Worm (Caenorhabditis elegans) whole organism, midembryonic: ENCODE data around the gene Y17G9A.4.

Source experiments
- med-1 ChIP-seq: sonication (generic microtip); optimal IDR thresholded peaks from 2 replicates; lab custom pipeline; 2017; ENCODE audit warnings: missing genetic modification characterization, mild to moderate bottlenecking, missing compliant biosample characterization, antibody characterized with exemption, missing genetic modification reagents; ENCODE audit not compliant: insufficient read depth
- tab-1 ChIP-seq: fragments of 200-800 bp; sonication (Bioruptor generic); IDR thresholded peaks from 2 replicates; pipeline ENCODE4 v1.3.6; 2022; ENCODE audit warnings: missing genetic modification characterization, missing compliant biosample characterization

ce11 chrIV:4821843-4822242 is 39.5 kb downstream of the Y17G9A.4 start:
- no peak for TF ChIP-seq tab-1 (GFP tag; lab: Robert Waterston, UW)
- TF ChIP-seq med-1 (GFP tag; lab: Kevin White, UChicago): no peak
